Fruit fly (Drosophila melanogaster): ENCODE measurements around the gene Zaf1.
A peak's percentile ranks its signal among the peaks of the same experiment; 100 is the strongest.

The Zaf1 gene

dm6 chr3R:11628416-11629041 is 3.1 kb upstream of the Zaf1 start, which contains the start of gene CG14712:
Gene CG14712 (plus strand): TSS chr3R:11628759.
- TF ChIP-seq psq (optimal IDR thresholded peaks at IDR 0.05) (no peak), CG8478 (optimal IDR thresholded peaks at IDR 0.05) (no peak), Dll (optimal IDR thresholded peaks at IDR 0.05) (no peak)

DNA sequence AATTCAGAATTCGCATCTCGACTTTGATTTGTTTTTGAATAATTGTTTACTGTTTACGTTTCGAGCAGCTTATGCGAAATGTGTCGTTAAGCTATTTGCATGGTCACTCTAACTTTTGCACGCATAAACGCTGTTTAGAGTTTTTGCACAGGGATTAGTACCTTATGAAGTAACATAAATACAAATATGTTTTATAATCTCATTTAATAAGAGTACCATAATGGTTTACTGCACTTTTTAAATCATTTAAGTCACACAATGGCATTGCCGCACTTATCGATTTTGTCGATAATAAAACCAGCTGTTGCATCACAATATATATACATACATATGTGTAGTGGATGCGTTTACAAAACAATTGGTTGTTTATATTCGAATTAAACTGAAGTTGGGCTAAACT is 1.1 kb upstream of the Zaf1 start, which contains the start of the genes CG6813 and CG18764:
CG6813 (minus strand) TSS at position 68 of the 400 bp plus-strand sequence.
CG18764 (plus strand) TSS at position 319 of the 400 bp plus-strand sequence.
- no peak for TF ChIP-seq psq (optimal IDR thresholded peaks at IDR 0.05)
- TF ChIP-seq EcR (GFP tag; optimal IDR thresholded peaks at IDR 0.05): no peak
- no peak for TF ChIP-seq pan (optimal IDR thresholded peaks at IDR 0.05)
- TF ChIP-seq Dll (optimal IDR thresholded peaks at IDR 0.05): no peak
- no peak for TF ChIP-seq CG8478 (optimal IDR thresholded peaks at IDR 0.05)
- no peak for TF ChIP-seq usp (GFP tag; optimal IDR thresholded peaks at IDR 0.05)

- TF ChIP-seq pan (optimal IDR thresholded peaks at IDR 0.05) (no peak), Dll (optimal IDR thresholded peaks at IDR 0.05) (no peak), CG8478 (optimal IDR thresholded peaks at IDR 0.05) (no peak), psq (optimal IDR thresholded peaks at IDR 0.05) (no peak), EcR (GFP tag; optimal IDR thresholded peaks at IDR 0.05) (no peak), usp (GFP tag; optimal IDR thresholded peaks at IDR 0.05) (no peak)
Measured at dm6 chr3R:11623025-11623424, 2.4 kb downstream of the Zaf1 start, which contains the start of gene CG14711. Gene CG14711 (plus strand): TSS chr3R:11623339.

- TF ChIP-seq Dll (optimal IDR thresholded peaks at IDR 0.05): no peak
- no peak for TF ChIP-seq usp (GFP tag; optimal IDR thresholded peaks at IDR 0.05)
- no peak for TF ChIP-seq CG8478 (optimal IDR thresholded peaks at IDR 0.05)
- no peak for TF ChIP-seq psq (optimal IDR thresholded peaks at IDR 0.05)
- TF ChIP-seq EcR (GFP tag; optimal IDR thresholded peaks at IDR 0.05): no peak
- TF ChIP-seq pan (optimal IDR thresholded peaks at IDR 0.05): no peak
Measured at dm6 chr3R:11619709-11620409, 5.6 kb downstream of the Zaf1 start, which contains the start of the genes Jupiter and CG14710. Gene Jupiter (minus strand): TSS chr3R:11619906. Gene CG14710 (plus strand): TSS chr3R:11620090.

dm6 chr3R:11618879-11619278 is 6.6 kb downstream of the Zaf1 start:
- TF ChIP-seq usp (GFP tag; optimal IDR thresholded peaks at IDR 0.05): no peak
- no peak for TF ChIP-seq Dll (optimal IDR thresholded peaks at IDR 0.05)
- TF ChIP-seq CG8478 (optimal IDR thresholded peaks at IDR 0.05): no peak
- TF ChIP-seq pan (optimal IDR thresholded peaks at IDR 0.05): no peak
- TF ChIP-seq psq (optimal IDR thresholded peaks at IDR 0.05): no peak
- no peak for TF ChIP-seq EcR (GFP tag; optimal IDR thresholded peaks at IDR 0.05)

DNA sequence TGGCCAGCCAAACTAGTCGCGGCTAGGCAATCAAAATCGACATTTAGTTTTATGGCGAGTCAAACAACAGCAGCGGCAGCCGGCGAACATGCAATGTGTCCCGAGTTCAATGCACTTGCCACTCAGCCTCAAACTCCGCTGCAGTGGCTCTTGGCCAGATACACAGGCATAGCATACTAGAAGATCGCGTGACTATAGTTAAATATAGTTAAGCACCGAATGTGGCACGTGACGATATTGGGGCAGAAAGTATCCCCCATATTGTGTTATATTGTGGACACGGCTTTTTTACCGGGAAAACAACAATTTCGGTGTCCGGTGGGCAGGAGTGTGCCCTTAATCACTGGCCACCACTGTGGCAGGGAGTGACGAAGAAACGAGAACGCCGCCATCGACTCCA is 7.6 kb downstream of the Zaf1 start:
- TF ChIP-seq EcR (GFP tag; optimal IDR thresholded peaks at IDR 0.05) (peak in 1 of 2 experiments; percentile 70), Dll (optimal IDR thresholded peaks at IDR 0.05) (no peak)

DNA sequence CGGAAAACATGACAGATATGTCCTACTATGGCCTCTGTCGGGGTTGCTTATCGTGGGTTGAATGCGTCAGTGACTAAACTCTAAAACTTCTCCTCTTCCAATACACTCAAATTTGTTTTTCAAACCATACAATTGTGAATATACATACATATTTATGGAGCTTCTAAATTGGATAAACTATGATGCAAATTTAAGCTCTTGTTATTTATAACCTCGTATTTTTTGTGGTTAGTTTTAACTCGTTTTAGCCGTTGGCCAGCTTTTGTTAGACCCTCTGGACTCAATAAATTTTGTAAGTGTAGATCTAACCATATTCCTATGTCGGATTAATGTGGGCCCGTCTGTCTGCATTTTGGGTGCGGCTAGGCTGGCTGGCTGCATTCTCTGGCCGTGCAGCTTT is 8.1 kb downstream of the Zaf1 start:
- TF ChIP-seq pan (optimal IDR thresholded peaks at IDR 0.05) (no peak), CG8478 (optimal IDR thresholded peaks at IDR 0.05) (no peak), Dll (optimal IDR thresholded peaks at IDR 0.05) (no peak), psq (optimal IDR thresholded peaks at IDR 0.05) (no peak), usp (GFP tag; optimal IDR thresholded peaks at IDR 0.05) (no peak), EcR (GFP tag; optimal IDR thresholded peaks at IDR 0.05) (no peak)

DNA sequence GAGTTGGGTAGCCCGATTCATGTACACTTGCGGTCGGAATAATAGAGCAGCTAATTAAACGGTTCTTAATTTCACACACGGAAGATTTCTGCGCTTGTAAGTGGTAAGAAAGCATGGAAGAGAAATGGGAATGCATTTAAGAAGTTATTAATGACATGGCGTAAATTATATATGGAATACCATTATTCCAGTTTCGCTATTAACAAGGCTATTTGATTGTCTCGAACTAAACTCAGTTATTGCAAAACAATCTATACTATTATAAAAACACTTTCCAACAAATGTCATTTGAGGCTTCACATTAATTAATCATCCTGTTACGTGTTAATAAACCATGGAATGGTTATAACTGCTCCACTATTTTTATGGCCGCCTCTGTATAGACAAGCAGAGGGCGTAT is 9.2 kb downstream of the Zaf1 start:
- TF ChIP-seq pan (optimal IDR thresholded peaks at IDR 0.05) (no peak), Dll (optimal IDR thresholded peaks at IDR 0.05) (no peak), CG8478 (optimal IDR thresholded peaks at IDR 0.05) (no peak)

- no peak for TF ChIP-seq Dll (optimal IDR thresholded peaks at IDR 0.05)
- no peak for TF ChIP-seq psq (optimal IDR thresholded peaks at IDR 0.05)
- TF ChIP-seq CG8478 (optimal IDR thresholded peaks at IDR 0.05): no peak
- no peak for TF ChIP-seq EcR (GFP tag; optimal IDR thresholded peaks at IDR 0.05)
- TF ChIP-seq pan (optimal IDR thresholded peaks at IDR 0.05): no peak
Measured at dm6 chr3R:11615415-11616104, 9.9 kb downstream of the Zaf1 start.

DNA sequence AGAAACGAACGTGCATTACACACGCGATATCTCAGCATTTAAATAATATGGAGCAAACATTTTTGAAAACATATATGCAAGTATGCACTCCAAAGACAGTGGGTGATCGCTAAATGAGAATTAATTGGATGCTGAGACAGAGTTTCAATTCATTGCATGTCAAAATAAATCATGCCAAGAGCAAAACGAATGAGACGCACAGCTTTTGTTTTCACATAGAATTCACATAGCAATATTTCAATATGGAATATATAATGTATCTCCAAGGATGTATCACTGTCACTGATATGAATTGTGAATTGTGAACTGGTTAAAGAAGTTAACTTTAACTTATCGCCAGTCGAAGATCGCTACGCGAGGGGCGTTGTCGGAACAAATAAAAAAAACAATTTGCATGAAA is 10.9 kb downstream of the Zaf1 start:
- TF ChIP-seq usp (GFP tag; optimal IDR thresholded peaks at IDR 0.05): no peak
- no peak for TF ChIP-seq EcR (GFP tag; optimal IDR thresholded peaks at IDR 0.05)
- no peak for TF ChIP-seq psq (optimal IDR thresholded peaks at IDR 0.05)
- no peak for TF ChIP-seq Dll (optimal IDR thresholded peaks at IDR 0.05)
- no peak for TF ChIP-seq CG8478 (optimal IDR thresholded peaks at IDR 0.05)
- no peak for TF ChIP-seq pan (optimal IDR thresholded peaks at IDR 0.05)

DNA sequence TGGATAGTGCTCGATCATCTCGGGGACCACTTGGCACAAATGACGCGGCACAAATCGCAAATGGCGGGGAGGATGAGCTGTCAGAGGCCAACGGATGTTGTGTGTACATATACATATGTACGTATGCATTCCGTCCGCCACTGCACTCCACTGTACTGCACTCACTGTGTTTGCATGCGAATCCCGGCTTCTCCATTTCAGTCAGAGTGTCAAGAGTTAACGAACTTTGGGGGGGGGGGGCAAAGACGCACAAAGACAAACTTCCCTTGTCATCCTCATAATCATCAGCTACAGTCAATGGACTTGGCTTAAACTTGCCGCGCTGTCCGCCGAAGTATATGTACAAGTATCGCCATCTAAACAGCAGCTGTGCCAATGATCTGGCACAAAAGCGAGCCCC is 11.3 kb downstream of the Zaf1 start:
- TF ChIP-seq Dll (optimal IDR thresholded peaks at IDR 0.05) (no peak), pan (optimal IDR thresholded peaks at IDR 0.05) (no peak), EcR (GFP tag; optimal IDR thresholded peaks at IDR 0.05) (peak in 1 of 2 experiments; percentile 65)

- no peak for TF ChIP-seq CG8478 (optimal IDR thresholded peaks at IDR 0.05)
- TF ChIP-seq pan (optimal IDR thresholded peaks at IDR 0.05): peak; percentile 40
- no peak for TF ChIP-seq usp (GFP tag; optimal IDR thresholded peaks at IDR 0.05)
- no peak for TF ChIP-seq EcR (GFP tag; optimal IDR thresholded peaks at IDR 0.05)
- TF ChIP-seq Dll (optimal IDR thresholded peaks at IDR 0.05): no peak
Measured at dm6 chr3R:11613252-11614036, 12.0 kb downstream of the Zaf1 start.
